Worm (Caenorhabditis elegans) whole organism, L2 larva: ENCODE measurements around the gene srt-27.

Experiments
- F13H6.1 ChIP-seq: sonication (generic microtip); optimal IDR thresholded peaks from 2 replicates; lab custom pipeline; 2016; ENCODE audit warnings: missing genetic modification characterization, missing compliant biosample characterization
- R02D3.7 ChIP-seq: fragments of 150-350 bp; optimal IDR thresholded peaks from 2 replicates; lab custom pipeline; 2014; ENCODE audit warnings: missing biosample characterization, missing genetic modification characterization
- ZK546.5 ChIP-seq: sonication (generic microtip); optimal IDR thresholded peaks from 2 replicates; lab custom pipeline; 2017; ENCODE audit warnings: missing biosample characterization, missing genetic modification characterization
- alr-1 ChIP-seq: fragments of 150-350 bp; optimal IDR thresholded peaks from 2 replicates; lab custom pipeline; 2014; ENCODE audit warnings: missing biosample characterization, missing genetic modification characterization
- aly-2 ChIP-seq: fragments of 150-350 bp; optimal IDR thresholded peaks from 2 replicates; lab custom pipeline; 2014; ENCODE audit warnings: missing biosample characterization, missing genetic modification characterization
- ama-1 ChIP-seq: fragments of 150-350 bp; optimal IDR thresholded peaks from 2 replicates; lab custom pipeline; 2018; ENCODE audit warnings: inconsistent platforms
- blmp-1 ChIP-seq: sonication (generic microtip); optimal IDR thresholded peaks from 2 replicates; lab custom pipeline; 2017; ENCODE audit warnings: missing genetic modification characterization, mild to moderate bottlenecking, missing compliant biosample characterization, antibody characterized with exemption, moderate library complexity; ENCODE audit not compliant: insufficient read depth
- ceh-16 ChIP-seq: fragments of 150-350 bp; optimal IDR thresholded peaks from 2 replicates; lab custom pipeline; 2014; ENCODE audit warnings: missing biosample characterization, missing genetic modification characterization
- crh-2 ChIP-seq: sonication (generic microtip); optimal IDR thresholded peaks from 2 replicates; lab custom pipeline; 2017; ENCODE audit warnings: missing biosample characterization, missing genetic modification characterization
- egl-27 ChIP-seq: sonication (generic microtip); optimal IDR thresholded peaks from 3 replicates; lab custom pipeline; 2017; ENCODE audit warnings: missing biosample characterization, missing genetic modification reagents, missing genetic modification characterization
- elt-1 ChIP-seq: fragments of 150-350 bp; optimal IDR thresholded peaks from 2 replicates; lab custom pipeline; 2014; ENCODE audit warnings: missing biosample characterization, missing genetic modification characterization
- elt-3 ChIP-seq: sonication (generic microtip); optimal IDR thresholded peaks from 2 replicates; lab custom pipeline; 2017; ENCODE audit warnings: missing biosample characterization, missing genetic modification characterization
- fos-1 ChIP-seq: fragments of 150-350 bp; optimal IDR thresholded peaks from 2 replicates; lab custom pipeline; 2014; ENCODE audit warnings: missing biosample characterization, missing genetic modification characterization
- gmeb-1 ChIP-seq: fragments of 150-350 bp; optimal IDR thresholded peaks from 2 replicates; lab custom pipeline; 2014; ENCODE audit warnings: missing biosample characterization, missing genetic modification characterization
- lin-11 ChIP-seq: fragments of 150-350 bp; sonication (generic microtip); optimal IDR thresholded peaks from 2 replicates; lab custom pipeline; 2014; ENCODE audit warnings: missing biosample characterization, missing genetic modification characterization, inconsistent platforms, mixed read lengths
- lin-13 ChIP-seq: fragments of 150-350 bp; optimal IDR thresholded peaks from 2 replicates; lab custom pipeline; 2014; ENCODE audit warnings: missing biosample characterization, missing genetic modification reagents, missing genetic modification characterization
- lsy-2 ChIP-seq, 2 experiments: fragments of 150-350 bp in 1 of 2; sonication (generic microtip) in 1 of 2; optimal IDR thresholded peaks; 2 replicates each; lab custom pipeline; 2014 to 2017; ENCODE audit warnings: missing biosample characterization in 2 of 2, missing genetic modification characterization in 2 of 2
- mab-5 ChIP-seq: fragments of 150-350 bp; optimal IDR thresholded peaks from 2 replicates; lab custom pipeline; 2014; ENCODE audit warnings: missing biosample characterization, missing genetic modification characterization
- mbf-1 ChIP-seq: sonication (generic microtip); optimal IDR thresholded peaks from 2 replicates; lab custom pipeline; 2017; ENCODE audit warnings: missing biosample characterization, missing genetic modification characterization
- mdl-1 ChIP-seq, 2 experiments: fragments of 150-350 bp in 1 of 2; sonication (generic microtip) in 1 of 2; optimal IDR thresholded peaks; 2 replicates each; lab custom pipeline; 2017; ENCODE audit warnings: missing biosample characterization in 2 of 2, missing genetic modification characterization in 2 of 2
- nhr-10 ChIP-seq: sonication (generic microtip); optimal IDR thresholded peaks from 2 replicates; lab custom pipeline; 2017; ENCODE audit warnings: missing biosample characterization, missing genetic modification characterization
- nhr-11 ChIP-seq: fragments of 150-350 bp; optimal IDR thresholded peaks from 2 replicates; lab custom pipeline; 2014; ENCODE audit warnings: missing biosample characterization, missing genetic modification characterization
- nhr-12 ChIP-seq: fragments of 150-350 bp; optimal IDR thresholded peaks from 2 replicates; lab custom pipeline; 2014; ENCODE audit warnings: missing biosample characterization, missing genetic modification characterization
- nhr-129 ChIP-seq: fragments of 150-350 bp; optimal IDR thresholded peaks from 2 replicates; lab custom pipeline; 2014; ENCODE audit warnings: missing biosample characterization, missing genetic modification characterization
- nhr-21 ChIP-seq: fragments of 150-350 bp; optimal IDR thresholded peaks from 2 replicates; lab custom pipeline; 2014; ENCODE audit warnings: missing biosample characterization, missing genetic modification characterization
- nhr-237 ChIP-seq: fragments of 150-350 bp; optimal IDR thresholded peaks from 2 replicates; lab custom pipeline; 2014; ENCODE audit warnings: missing biosample characterization, missing genetic modification characterization
- nhr-77 ChIP-seq: fragments of 150-350 bp; optimal IDR thresholded peaks from 2 replicates; lab custom pipeline; 2014; ENCODE audit warnings: missing biosample characterization, missing genetic modification characterization
- peb-1 ChIP-seq: fragments of 150-350 bp; optimal IDR thresholded peaks from 2 replicates; lab custom pipeline; 2014; ENCODE audit warnings: missing biosample characterization, missing genetic modification characterization
- sem-4 ChIP-seq: fragments of 150-350 bp; optimal IDR thresholded peaks from 2 replicates; lab custom pipeline; 2014; ENCODE audit warnings: missing biosample characterization, missing genetic modification reagents, missing genetic modification characterization
- skn-1 ChIP-seq: sonication (generic microtip); optimal IDR thresholded peaks from 2 replicates; lab custom pipeline; 2017; ENCODE audit warnings: missing biosample characterization, missing genetic modification characterization
- sma-3 ChIP-seq: sonication (generic microtip); optimal IDR thresholded peaks from 2 replicates; lab custom pipeline; 2016; ENCODE audit warnings: missing genetic modification reagents, missing genetic modification characterization, missing compliant biosample characterization
- sma-9 ChIP-seq, 2 experiments: fragments of 150-350 bp in 1 of 2; sonication (generic microtip) in 1 of 2; optimal IDR thresholded peaks; 2 replicates each; lab custom pipeline; 2014 to 2016; ENCODE audit warnings: missing genetic modification characterization in 2 of 2, mild to moderate bottlenecking in 1 of 2, missing biosample characterization in 1 of 2, missing compliant biosample characterization in 1 of 2, missing genetic modification reagents in 1 of 2, moderate library complexity in 1 of 2
- snpc-4 ChIP-seq: fragments of 150-350 bp; optimal IDR thresholded peaks from 2 replicates; lab custom pipeline; 2014; ENCODE audit warnings: missing biosample characterization, missing genetic modification characterization
- unc-39 ChIP-seq: fragments of 150-350 bp; optimal IDR thresholded peaks from 2 replicates; lab custom pipeline; 2014; ENCODE audit warnings: missing biosample characterization, missing genetic modification characterization
- unc-55 ChIP-seq: fragments of 150-350 bp; sonication (generic microtip); optimal IDR thresholded peaks from 3 replicates; lab custom pipeline; 2014; ENCODE audit warnings: missing biosample characterization, missing genetic modification reagents, missing genetic modification characterization
- unc-62 ChIP-seq: fragments of 150-350 bp; optimal IDR thresholded peaks from 2 replicates; lab custom pipeline; 2014; ENCODE audit warnings: missing biosample characterization, missing genetic modification reagents, missing genetic modification characterization
- ztf-1 ChIP-seq: fragments of 200-800 bp; sonication (Bioruptor generic); conservative IDR thresholded peaks from 2 replicates; pipeline ENCODE4 v1.3.6; 2022; ENCODE audit warnings: missing genetic modification characterization, missing compliant biosample characterization
- ztf-11 ChIP-seq: sonication (generic microtip); optimal IDR thresholded peaks from 2 replicates; lab custom pipeline; 2017; ENCODE audit warnings: missing biosample characterization, missing genetic modification characterization
- ztf-4 ChIP-seq: fragments of 150-350 bp; optimal IDR thresholded peaks from 2 replicates; lab custom pipeline; 2014; ENCODE audit warnings: missing biosample characterization, missing genetic modification characterization

srt-27 gene

DNA sequence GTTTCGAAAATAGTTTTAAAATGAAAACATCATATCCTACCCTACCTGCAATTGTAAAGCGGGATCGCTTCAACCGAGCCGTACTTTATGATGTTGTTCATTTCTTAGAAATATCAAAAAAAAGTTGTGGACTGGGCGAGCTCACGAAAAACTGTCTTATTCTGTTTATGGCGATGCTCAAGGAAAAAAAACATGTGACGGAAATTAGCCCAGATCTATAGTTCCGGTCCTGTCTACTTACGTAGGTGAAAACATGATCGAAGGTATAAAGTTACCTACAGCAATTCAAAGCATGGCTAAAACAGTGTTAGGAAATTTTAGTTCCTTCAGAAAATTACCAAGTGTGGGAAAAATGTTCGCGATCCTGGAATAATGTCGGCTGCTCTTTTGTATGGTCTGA lies at the start of gene srt-27:
srt-27 (minus strand) TSS at position 101 of the 400 bp plus-strand sequence.
- TF ChIP-seq lsy-2 (tag; optimal IDR thresholded peaks at IDR 0.05; lab: Kevin White, UChicago) = no peak
- TF ChIP-seq nhr-237 (tag; lab: Kevin White, UChicago) = no peak
- TF ChIP-seq aly-2 = no peak
- TF ChIP-seq unc-55 (GFP tag; lab: Kevin White, UChicago) = no peak
- TF ChIP-seq alr-1 (tag; lab: Kevin White, UChicago) = no peak
- TF ChIP-seq ztf-1 (GFP tag; lab: Robert Waterston, UW) = no peak
- TF ChIP-seq nhr-11 (tag; lab: Kevin White, UChicago) = no peak
- no peak for TF ChIP-seq R02D3.7 (tag; lab: Kevin White, UChicago)
- no peak for TF ChIP-seq nhr-10 (tag; lab: Kevin White, UChicago)
- no peak for TF ChIP-seq mbf-1 (tag; lab: Kevin White, UChicago)
- TF ChIP-seq ama-1 = no peak
- no peak for TF ChIP-seq elt-3 (tag; lab: Kevin White, UChicago)
- no peak for TF ChIP-seq nhr-77 (tag; lab: Kevin White, UChicago)
- TF ChIP-seq peb-1 = no peak
- no peak for TF ChIP-seq crh-2
- TF ChIP-seq snpc-4 = no peak
- no peak for TF ChIP-seq unc-39 (tag; lab: Kevin White, UChicago)
- TF ChIP-seq, all 48 proteins: peak for 0

DNA sequence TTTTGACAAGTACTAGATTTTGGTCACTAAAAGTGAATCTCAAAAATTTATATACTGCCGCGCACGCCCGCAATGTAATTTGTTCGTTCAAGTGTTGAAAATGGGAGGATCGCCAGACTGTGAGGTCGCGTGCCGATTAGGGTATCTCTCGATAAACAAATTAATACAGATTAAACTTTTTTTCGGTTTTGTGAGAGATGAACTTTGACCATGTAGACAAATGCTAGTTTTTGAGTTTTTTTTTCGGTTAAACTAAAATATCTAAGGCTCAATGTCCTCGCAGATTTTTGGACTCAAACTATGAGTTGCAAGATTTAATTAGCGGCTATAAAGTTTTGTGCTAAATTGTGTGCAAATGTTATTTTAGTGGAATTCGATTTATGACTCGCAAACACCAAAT lies 49.1 kb upstream of the srt-27 start, which contains the start of gene dhs-15:
dhs-15 (minus strand) TSS at position 101 of the 400 bp plus-strand sequence.
- no peak for TF ChIP-seq nhr-11 (tag; lab: Kevin White, UChicago)
- no peak for TF ChIP-seq nhr-21 (tag; lab: Kevin White, UChicago)
- no peak for TF ChIP-seq elt-1 (tag; lab: Kevin White, UChicago)
- TF ChIP-seq lin-11 (tag; lab: Kevin White, UChicago) = no peak
- no peak for TF ChIP-seq lsy-2 (tag; optimal IDR thresholded peaks at IDR 0.05; lab: Kevin White, UChicago)
- TF ChIP-seq unc-39 (tag; lab: Kevin White, UChicago) = no peak
- TF ChIP-seq alr-1 (tag; lab: Kevin White, UChicago) = no peak
- TF ChIP-seq peb-1 = no peak
- no peak for TF ChIP-seq blmp-1
- TF ChIP-seq crh-2 = no peak
- no peak for TF ChIP-seq elt-3 (tag; lab: Kevin White, UChicago)
- no peak for TF ChIP-seq ztf-11
- TF ChIP-seq sma-9 (GFP tag; optimal IDR thresholded peaks at IDR 0.05; lab: Kevin White, UChicago) = no peak
- no peak for TF ChIP-seq sma-9 (tag; optimal IDR thresholded peaks at IDR 0.05; lab: Kevin White, UChicago)
- TF ChIP-seq nhr-77 (tag; lab: Kevin White, UChicago) = no peak
- no peak for TF ChIP-seq skn-1 (tag; lab: Kevin White, UChicago)
- no peak for TF ChIP-seq ztf-1 (GFP tag; lab: Robert Waterston, UW)
- TF ChIP-seq snpc-4 = no peak
- TF ChIP-seq egl-27 = no peak
- no peak for TF ChIP-seq sma-3
- no peak for TF ChIP-seq ZK546.5 (tag; lab: Kevin White, UChicago)

ce11 chrV:2767465-2767864 lies 46.8 kb upstream of the srt-27 start, which contains the start of gene R05D8.9:
R05D8.9 (minus strand) TSS chrV:2767565.
- TF ChIP-seq sem-4 (tag; lab: Kevin White, UChicago) = no peak

DNA sequence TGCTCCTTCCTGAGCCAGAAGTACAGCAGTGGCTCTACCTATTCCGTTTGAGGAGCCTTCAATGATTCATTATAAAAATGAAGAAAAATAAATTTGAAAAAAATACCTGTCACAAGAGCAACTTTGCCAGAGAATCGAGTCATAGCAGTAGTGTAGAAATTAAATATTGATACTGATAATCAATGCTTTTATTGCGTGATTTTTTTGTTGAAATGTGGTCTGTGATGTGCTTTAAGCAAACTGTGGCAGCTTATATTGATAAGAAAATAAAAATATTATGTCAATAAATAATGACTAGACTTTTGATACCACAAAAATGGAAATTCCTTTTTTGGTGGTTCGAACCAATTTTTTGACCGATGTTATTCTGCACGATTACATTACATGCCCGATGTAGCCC lies 44.4 kb upstream of the srt-27 start, which contains the start of gene dhs-14:
dhs-14 (minus strand) TSS at position 149 of the 400 bp plus-strand sequence.
- TF ChIP-seq sem-4 (tag; lab: Kevin White, UChicago) = no peak
- no peak for TF ChIP-seq gmeb-1 (tag; lab: Kevin White, UChicago)
- no peak for TF ChIP-seq unc-62 (GFP tag; lab: Kevin White, UChicago)
- TF ChIP-seq crh-2 = no peak
- TF ChIP-seq F13H6.1 = no peak
- no peak for TF ChIP-seq ama-1
- no peak for TF ChIP-seq nhr-10 (tag; lab: Kevin White, UChicago)
- TF ChIP-seq fos-1 (tag; lab: Kevin White, UChicago) = peak; percentile 69

DNA sequence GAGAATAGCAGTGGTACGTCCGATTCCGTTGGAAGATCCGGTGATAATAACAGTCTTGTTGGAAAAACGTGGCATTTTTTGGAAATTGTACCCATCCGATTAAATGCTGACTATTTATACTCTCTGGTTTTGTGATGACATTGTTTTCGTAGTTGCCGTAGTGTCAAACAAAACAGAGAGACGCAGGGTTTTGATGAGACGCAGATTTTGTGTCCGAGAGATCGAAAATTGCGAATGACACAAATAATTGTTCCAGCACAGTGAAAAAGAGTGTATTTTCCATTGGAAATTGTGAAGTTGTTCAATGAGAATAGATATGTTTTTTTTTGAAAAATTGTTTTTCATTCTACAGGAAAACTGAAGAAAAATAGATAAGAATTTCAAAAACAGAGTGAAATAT lies 42.4 kb upstream of the srt-27 start, which contains the start of gene R05D8.7:
R05D8.7 (minus strand) TSS at position 104 of the 400 bp plus-strand sequence.
- TF ChIP-seq ceh-16 (tag; lab: Kevin White, UChicago) (no peak), mdl-1 (tag; optimal IDR thresholded peaks at IDR 0.05; lab: Kevin White, UChicago) (no peak), R02D3.7 (tag; lab: Kevin White, UChicago) (no peak), unc-62 (GFP tag; lab: Kevin White, UChicago) (no peak), ama-1 (no peak), gmeb-1 (tag; lab: Kevin White, UChicago) (no peak), nhr-12 (no peak), nhr-129 (tag; lab: Kevin White, UChicago) (no peak), ztf-11 (no peak), crh-2 (no peak), fos-1 (tag; lab: Kevin White, UChicago) (no peak), lin-13 (no peak), snpc-4 (no peak), ztf-4 (tag; lab: Kevin White, UChicago) (no peak), ztf-1 (GFP tag; lab: Robert Waterston, UW) (no peak), nhr-21 (tag; lab: Kevin White, UChicago) (no peak), nhr-77 (tag; lab: Kevin White, UChicago) (no peak), mbf-1 (tag; lab: Kevin White, UChicago) (no peak), mab-5 (tag; lab: Kevin White, UChicago) (no peak)
